Fruit fly (Drosophila melanogaster): ENCODE results near the gene CG33689.

The CG33689 gene

DNA sequence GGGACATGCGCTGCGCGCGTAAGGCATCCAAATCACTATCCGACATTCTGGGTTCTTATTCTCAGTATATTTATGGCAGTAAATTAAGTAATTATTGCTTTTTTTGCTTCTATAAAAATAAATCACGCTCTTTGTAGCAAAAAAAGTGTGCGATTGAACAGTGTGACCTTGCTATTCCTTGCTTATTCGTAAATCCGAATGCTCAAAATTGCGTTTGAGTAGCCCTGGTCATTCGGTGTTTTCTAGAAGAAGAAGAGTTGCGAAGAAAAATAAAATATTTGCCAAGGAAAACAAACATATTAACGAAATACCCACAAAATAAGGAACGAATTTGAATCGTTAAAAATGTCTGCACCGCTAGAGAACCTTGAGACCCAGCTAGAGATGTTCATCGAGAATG lies 31.8 kb downstream of the CG33689 start, which contains the start of the genes PDCD-5 and MED10 (continued):
- no peak for TF ChIP-seq CG7786 (GFP tag; optimal IDR thresholded peaks at IDR 0.05)
- no peak for TF ChIP-seq Rx (GFP tag; IDR thresholded peaks at IDR 0.05)
- peak; percentile 75; the same call in 1 of the 3 replicates for TF ChIP-seq CG34422 (GFP tag; IDR thresholded peaks at IDR 0.05)
- TF ChIP-seq CG2129 (GFP tag; IDR thresholded peaks at IDR 0.05; ENCODE audit: partially characterized antibody), result no peak
- TF ChIP-seq CG3838 (GFP tag; optimal IDR thresholded peaks at IDR 0.05), result no peak
- no peak for TF ChIP-seq CG1024 (GFP tag; IDR thresholded peaks at IDR 0.05)
- TF ChIP-seq Pdp1 (GFP tag; optimal IDR thresholded peaks at IDR 0.05), result peak in 1 of 2 experiments; percentile 56
- no peak for TF ChIP-seq CG32772 (GFP tag; IDR thresholded peaks at IDR 0.05)
- no peak for TF ChIP-seq GATAe (GFP tag; conservative IDR thresholded peaks at IDR 0.05)
- no peak for TF ChIP-seq CG8924 (tag; optimal IDR thresholded peaks at IDR 0.05)
- no peak for TF ChIP-seq hb (GFP tag; IDR thresholded peaks at IDR 0.05; ENCODE audit: partially characterized antibody)
- TF ChIP-seq ftz-f1 (GFP tag; optimal IDR thresholded peaks at IDR 0.05), result peak; percentile 47
- TF ChIP-seq CG7839 (tag; optimal IDR thresholded peaks at IDR 0.05), result no peak
- no peak for TF ChIP-seq CG1647 (GFP tag; optimal IDR thresholded peaks at IDR 0.05)
- TF ChIP-seq sug (tag; optimal IDR thresholded peaks at IDR 0.05), result peak; percentile 27
- TF ChIP-seq CG3407 (GFP tag; optimal IDR thresholded peaks at IDR 0.05), result no peak
- no peak for TF ChIP-seq Ravus (GFP tag; IDR thresholded peaks at IDR 0.05)
- TF ChIP-seq CG2199 (GFP tag; IDR thresholded peaks at IDR 0.05), result no peak
- peak; percentile 16 for TF ChIP-seq Abd-B (GFP tag; optimal IDR thresholded peaks at IDR 0.05)
- peak; percentile 65 for TF ChIP-seq phol (tag; optimal IDR thresholded peaks at IDR 0.05)
- TF ChIP-seq odd (GFP tag; optimal IDR thresholded peaks at IDR 0.05), result no peak
- no peak for TF ChIP-seq CG4707 (GFP tag; optimal IDR thresholded peaks at IDR 0.05)
- peak; percentile 80 for TF ChIP-seq CG30020 (tag; optimal IDR thresholded peaks at IDR 0.05)
- no peak for TF ChIP-seq Hr39 (optimal IDR thresholded peaks at IDR 0.05)
- TF ChIP-seq CG17829 (tag; optimal IDR thresholded peaks at IDR 0.05), result peak; percentile 28
- TF ChIP-seq sens-2 (GFP tag; IDR thresholded peaks at IDR 0.05), result no peak
- no peak for TF ChIP-seq ro (GFP tag; IDR thresholded peaks at IDR 0.05)
- no peak for TF ChIP-seq jumu (GFP tag; optimal IDR thresholded peaks at IDR 0.05)
- peak; percentile 16 for TF ChIP-seq CG33213 (GFP tag; optimal IDR thresholded peaks at IDR 0.05)
- no peak for TF ChIP-seq Asciz (GFP tag; optimal IDR thresholded peaks at IDR 0.05)
- no peak for TF ChIP-seq dysf (GFP tag; IDR thresholded peaks at IDR 0.05)
- TF ChIP-seq Sry-δ (GFP tag; optimal IDR thresholded peaks at IDR 0.05), result peak; percentile 57
- peak; percentile 45 for TF ChIP-seq CG17359 (tag; optimal IDR thresholded peaks at IDR 0.05)
- no peak for TF ChIP-seq lbe (GFP tag; optimal IDR thresholded peaks at IDR 0.05)
- TF ChIP-seq Nf-YB (GFP tag; optimal IDR thresholded peaks at IDR 0.05), result no peak
- TF ChIP-seq Gsc (GFP tag; IDR thresholded peaks at IDR 0.05), result no peak
- TF ChIP-seq BEAF-32 (GFP tag; optimal IDR thresholded peaks at IDR 0.05), result peak; percentile 53
- no peak for TF ChIP-seq Dad (GFP tag; optimal IDR thresholded peaks at IDR 0.05)
- 0 out of 2 replicates have a peak, but pooled peaks have one; percentile 29 for TF ChIP-seq sna (GFP tag; IDR thresholded peaks at IDR 0.05; ENCODE audit: partially characterized antibody)
- peak; percentile 84 for TF ChIP-seq sens (GFP tag)
- no peak for TF ChIP-seq dan (GFP tag; IDR thresholded peaks at IDR 0.05)
- no peak for TF ChIP-seq fru (optimal IDR thresholded peaks at IDR 0.05)
- 0 out of 2 replicates have a peak, but pooled peaks have one; percentile 28 for TF ChIP-seq bbx (GFP tag; IDR thresholded peaks at IDR 0.05; ENCODE audit: partially characterized antibody)
- TF ChIP-seq Hmx (GFP tag; optimal IDR thresholded peaks at IDR 0.05), result no peak
- TF ChIP-seq schlank (tag; optimal IDR thresholded peaks at IDR 0.05), result no peak
- TF ChIP-seq CG18599 (GFP tag; optimal IDR thresholded peaks at IDR 0.05), result no peak
- TF ChIP-seq ttk (GFP tag; IDR thresholded peaks at IDR 0.05), result no peak
- TF ChIP-seq CG10267 (tag; optimal IDR thresholded peaks at IDR 0.05), result peak; percentile 34
- no peak for TF ChIP-seq Optix (GFP tag; IDR thresholded peaks at IDR 0.05)
- TF ChIP-seq E2f2 (GFP tag; IDR thresholded peaks at IDR 0.05), result no peak; the same call in 1 of the 2 replicates
- no peak for TF ChIP-seq Atf3 (GFP tag; optimal IDR thresholded peaks at IDR 0.05)
- no peak; the same call in 1 of the 2 replicates for TF ChIP-seq hbn (GFP tag; IDR thresholded peaks at IDR 0.05; ENCODE audit: partially characterized antibody)
